Worm (Caenorhabditis elegans): ENCODE data around the gene K03B4.2.

DNA sequence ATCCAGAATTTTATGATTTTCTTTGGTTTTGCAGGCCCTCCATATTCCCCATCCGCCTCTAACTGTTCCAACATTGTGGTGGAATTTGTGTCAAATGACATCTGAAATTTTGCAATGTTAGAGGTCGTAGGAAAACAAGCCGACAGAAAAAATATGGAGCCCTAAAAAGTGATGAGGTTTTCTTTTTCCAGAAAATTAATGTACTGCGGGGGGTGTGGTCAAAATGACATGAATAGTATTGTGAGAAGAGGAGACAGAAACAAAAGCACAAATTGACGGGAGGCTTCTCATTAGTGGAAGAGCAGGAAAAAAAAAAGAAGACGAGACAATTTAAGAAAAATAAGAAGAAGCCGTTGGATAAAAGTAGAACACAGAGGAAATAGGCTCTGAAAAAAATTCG is 12.4 kb downstream of the K03B4.2 start, which contains the start of gene ZC266.1:
- no peak for TF ChIP-seq hnd-1 (tag; optimal IDR thresholded peaks at IDR 0.05)
- no peak for TF ChIP-seq hmg-4 (GFP tag; optimal IDR thresholded peaks at IDR 0.05)
- TF ChIP-seq ama-1 (optimal IDR thresholded peaks at IDR 0.05), result no peak
- TF ChIP-seq flt-1 (GFP tag; IDR thresholded peaks at IDR 0.05), result no peak
- no peak for TF ChIP-seq tra-4 (tag; optimal IDR thresholded peaks at IDR 0.05)
- no peak for TF ChIP-seq hmbx-1 (tag; optimal IDR thresholded peaks at IDR 0.05)

Measured in whole organism, early embryonic.